Worm (Caenorhabditis elegans) whole organism, L1 larva: ENCODE results near the gene bicd-1.

Experiments
- C04F5.9 ChIP-seq: sonication (generic microtip); optimal IDR thresholded peaks from 2 replicates; lab custom pipeline; 2016; ENCODE audit warnings: missing genetic modification characterization, missing compliant biosample characterization
- C34B4.2 ChIP-seq: sonication (generic microtip); optimal IDR thresholded peaks from 2 replicates; lab custom pipeline; 2017; ENCODE audit warnings: mild to moderate bottlenecking, missing genetic modification characterization, missing compliant biosample characterization
- F16B12.6 ChIP-seq: fragments of 150-350 bp; optimal IDR thresholded peaks from 2 replicates; lab custom pipeline; 2014; ENCODE audit warnings: missing biosample characterization, missing genetic modification characterization
- alr-1 ChIP-seq: fragments of 200-800 bp; sonication (Bioruptor generic); optimal IDR thresholded peaks from 2 replicates; lab custom pipeline; 2018; ENCODE audit warnings: borderline replicate concordance, mild to moderate bottlenecking, missing genetic modification characterization, missing compliant biosample characterization
- blmp-1 ChIP-seq: fragments of 150-350 bp; optimal IDR thresholded peaks from 2 replicates; lab custom pipeline; 2014; ENCODE audit warnings: missing biosample characterization, missing genetic modification characterization
- ceh-8 ChIP-seq: fragments of 200-800 bp; sonication (Bioruptor generic); optimal IDR thresholded peaks from 2 replicates; lab custom pipeline; 2018; ENCODE audit warnings: mild to moderate bottlenecking, missing genetic modification characterization, moderate library complexity, missing compliant biosample characterization
- ceh-82 ChIP-seq, 3 experiments: fragments of 150-350 bp in 1 of 3; sonication (generic microtip) in 2 of 3; optimal IDR thresholded peaks; 2 replicates each; lab custom pipeline; 2014 to 2017; ENCODE audit warnings: missing biosample characterization in 3 of 3, missing genetic modification characterization in 3 of 3
- ceh-88 ChIP-seq: fragments of 200-800 bp; sonication (Bioruptor generic); IDR thresholded peaks from 2 replicates; pipeline ENCODE4 v1.3.6; 2022; ENCODE audit warnings: missing genetic modification characterization, missing compliant biosample characterization
- ceh-90 ChIP-seq: sonication (generic microtip); optimal IDR thresholded peaks from 2 replicates; lab custom pipeline; 2016; ENCODE audit warnings: missing genetic modification characterization, missing compliant biosample characterization
- efl-3 ChIP-seq: fragments of 200-800 bp; sonication (Bioruptor generic); optimal IDR thresholded peaks from 2 replicates; lab custom pipeline; 2018; ENCODE audit warnings: mild to moderate bottlenecking, missing genetic modification characterization, missing compliant biosample characterization
- elt-2 ChIP-seq: sonication (generic microtip); optimal IDR thresholded peaks from 2 replicates; lab custom pipeline; 2016; ENCODE audit warnings: missing genetic modification characterization, mild to moderate bottlenecking, inconsistent platforms, missing compliant biosample characterization, missing genetic modification reagents
- ets-5 ChIP-seq: fragments of 200-800 bp; sonication (Bioruptor generic); IDR thresholded peaks from 2 replicates; pipeline ENCODE4 v1.3.6; 2022; ENCODE audit warnings: missing genetic modification characterization, missing compliant biosample characterization
- fkh-10 ChIP-seq: sonication (generic microtip); optimal IDR thresholded peaks from 2 replicates; lab custom pipeline; 2017; ENCODE audit warnings: missing biosample characterization, missing genetic modification reagents, missing genetic modification characterization
- fkh-8 ChIP-seq: sonication (generic microtip); optimal IDR thresholded peaks from 2 replicates; lab custom pipeline; 2016; ENCODE audit warnings: mild to moderate bottlenecking, missing genetic modification characterization, missing compliant biosample characterization
- fos-1 ChIP-seq: fragments of 150-350 bp; optimal IDR thresholded peaks from 2 replicates; lab custom pipeline; 2014; ENCODE audit warnings: missing biosample characterization, missing genetic modification characterization
- grh-1 ChIP-seq: fragments of 200-800 bp; sonication (Bioruptor generic); IDR thresholded peaks from 2 replicates; pipeline ENCODE4 v1.3.6; 2022; ENCODE audit warnings: missing genetic modification reagents, missing genetic modification characterization, missing compliant biosample characterization
- hlh-17 ChIP-seq: fragments of 200-800 bp; sonication (Bioruptor generic); optimal IDR thresholded peaks from 2 replicates; lab custom pipeline; 2018; ENCODE audit warnings: missing genetic modification characterization, mild to moderate bottlenecking, missing compliant biosample characterization, moderate library complexity, borderline replicate concordance
- hlh-4 ChIP-seq: sonication (generic microtip); optimal IDR thresholded peaks from 2 replicates; lab custom pipeline; 2016; ENCODE audit warnings: mild to moderate bottlenecking, missing genetic modification characterization, missing compliant biosample characterization
- lin-14 ChIP-seq: fragments of 200-800 bp; sonication (Bioruptor generic); optimal IDR thresholded peaks from 2 replicates; lab custom pipeline; 2018; ENCODE audit warnings: mild to moderate bottlenecking, missing genetic modification characterization, moderate library complexity, missing compliant biosample characterization
- lin-15B ChIP-seq: fragments of 150-350 bp; sonication (generic microtip); optimal IDR thresholded peaks from 3 replicates; lab custom pipeline; 2014; ENCODE audit warnings: missing biosample characterization, missing genetic modification characterization
- lin-39 ChIP-seq: fragments of 150-350 bp; optimal IDR thresholded peaks from 2 replicates; lab custom pipeline; 2014; ENCODE audit warnings: missing biosample characterization, missing genetic modification reagents, missing genetic modification characterization
- mab-9 ChIP-seq: fragments of 200-800 bp; sonication (Bioruptor generic); IDR thresholded peaks from 2 replicates; pipeline ENCODE4 v1.3.6; 2022; ENCODE audit warnings: missing genetic modification reagents, missing genetic modification characterization, missing compliant biosample characterization
- nhr-11 ChIP-seq: fragments of 150-350 bp; optimal IDR thresholded peaks from 2 replicates; lab custom pipeline; 2014; ENCODE audit warnings: missing biosample characterization, missing genetic modification characterization
- nhr-47 ChIP-seq: sonication (generic microtip); optimal IDR thresholded peaks from 2 replicates; lab custom pipeline; 2016; ENCODE audit warnings: mild to moderate bottlenecking, missing genetic modification characterization, moderate library complexity, missing compliant biosample characterization
- nhr-71 ChIP-seq: sonication (generic microtip); optimal IDR thresholded peaks from 2 replicates; lab custom pipeline; 2016; ENCODE audit warnings: mild to moderate bottlenecking, missing genetic modification characterization, moderate library complexity, missing compliant biosample characterization
- nhr-76 ChIP-seq: sonication (generic microtip); optimal IDR thresholded peaks from 2 replicates; lab custom pipeline; 2017; ENCODE audit warnings: missing biosample characterization, missing genetic modification characterization
- nhr-84 ChIP-seq: sonication (generic microtip); optimal IDR thresholded peaks from 2 replicates; lab custom pipeline; 2017; ENCODE audit warnings: missing biosample characterization, missing genetic modification characterization
- nhr-85 ChIP-seq: sonication (generic microtip); peaks from one replicate; lab custom pipeline; 2016; ENCODE audit warnings: missing genetic modification characterization, inconsistent platforms, missing compliant biosample characterization
- pag-3 ChIP-seq: sonication (generic microtip); optimal IDR thresholded peaks from 2 replicates; lab custom pipeline; 2017; ENCODE audit warnings: missing genetic modification characterization, mild to moderate bottlenecking, missing compliant biosample characterization, antibody characterized with exemption, borderline replicate concordance; ENCODE audit not compliant: insufficient read depth
- pax-3 ChIP-seq: fragments of 200-800 bp; sonication (Bioruptor generic); optimal IDR thresholded peaks from 2 replicates; lab custom pipeline; 2018; ENCODE audit warnings: mild to moderate bottlenecking, missing genetic modification characterization, moderate library complexity, missing compliant biosample characterization
- pqm-1 ChIP-seq: sonication (generic microtip); optimal IDR thresholded peaks from 3 replicates; lab custom pipeline; 2017; ENCODE audit warnings: missing biosample characterization, missing genetic modification characterization
- skn-1 ChIP-seq: fragments of 150-350 bp; optimal IDR thresholded peaks from 2 replicates; lab custom pipeline; 2014; ENCODE audit warnings: missing biosample characterization, missing genetic modification characterization
- sptf-1 ChIP-seq: fragments of 150-350 bp; optimal IDR thresholded peaks from 2 replicates; lab custom pipeline; 2014; ENCODE audit warnings: missing biosample characterization, missing genetic modification characterization
- sup-37 ChIP-seq: fragments of 200-800 bp; sonication (Bioruptor generic); optimal IDR thresholded peaks from 2 replicates; lab custom pipeline; 2018; ENCODE audit warnings: mild to moderate bottlenecking, missing genetic modification characterization, missing compliant biosample characterization
- unc-130 ChIP-seq: fragments of 150-350 bp; optimal IDR thresholded peaks from 2 replicates; lab custom pipeline; 2017; ENCODE audit warnings: missing biosample characterization, missing genetic modification characterization, inconsistent platforms
- unc-30 ChIP-seq: sonication (generic microtip); optimal IDR thresholded peaks from 2 replicates; lab custom pipeline; 2017; ENCODE audit warnings: missing biosample characterization, missing genetic modification characterization
- unc-62 ChIP-seq: fragments of 150-350 bp; optimal IDR thresholded peaks from 2 replicates; lab custom pipeline; 2014; ENCODE audit warnings: missing biosample characterization, missing genetic modification reagents, missing genetic modification characterization
- vab-15 ChIP-seq: sonication (generic microtip); optimal IDR thresholded peaks from 2 replicates; lab custom pipeline; 2017; ENCODE audit warnings: missing genotype, mild to moderate bottlenecking, missing genetic modification characterization, missing compliant biosample characterization
- xbp-1 ChIP-seq: sonication (generic microtip); optimal IDR thresholded peaks from 2 replicates; lab custom pipeline; 2016; ENCODE audit warnings: missing genetic modification characterization, missing compliant biosample characterization
- zag-1 ChIP-seq: fragments of 150-350 bp; optimal IDR thresholded peaks from 2 replicates; lab custom pipeline; 2014; ENCODE audit warnings: missing biosample characterization, missing genetic modification characterization
- zip-4 ChIP-seq: fragments of 200-800 bp; sonication (Bioruptor generic); optimal IDR thresholded peaks from 2 replicates; lab custom pipeline; 2018; ENCODE audit warnings: mild to moderate bottlenecking, missing genetic modification characterization, moderate library complexity, missing compliant biosample characterization
- ztf-11 ChIP-seq, 2 experiments: sonication (generic microtip); optimal IDR thresholded peaks; 2 replicates each; lab custom pipeline; 2016 to 2017; ENCODE audit warnings: missing genetic modification characterization in 2 of 2, missing biosample characterization in 1 of 2, missing compliant biosample characterization in 1 of 2
- ztf-4 ChIP-seq: fragments of 150-350 bp; optimal IDR thresholded peaks from 2 replicates; lab custom pipeline; 2014; ENCODE audit warnings: missing biosample characterization, missing genetic modification characterization

Gene bicd-1

DNA sequence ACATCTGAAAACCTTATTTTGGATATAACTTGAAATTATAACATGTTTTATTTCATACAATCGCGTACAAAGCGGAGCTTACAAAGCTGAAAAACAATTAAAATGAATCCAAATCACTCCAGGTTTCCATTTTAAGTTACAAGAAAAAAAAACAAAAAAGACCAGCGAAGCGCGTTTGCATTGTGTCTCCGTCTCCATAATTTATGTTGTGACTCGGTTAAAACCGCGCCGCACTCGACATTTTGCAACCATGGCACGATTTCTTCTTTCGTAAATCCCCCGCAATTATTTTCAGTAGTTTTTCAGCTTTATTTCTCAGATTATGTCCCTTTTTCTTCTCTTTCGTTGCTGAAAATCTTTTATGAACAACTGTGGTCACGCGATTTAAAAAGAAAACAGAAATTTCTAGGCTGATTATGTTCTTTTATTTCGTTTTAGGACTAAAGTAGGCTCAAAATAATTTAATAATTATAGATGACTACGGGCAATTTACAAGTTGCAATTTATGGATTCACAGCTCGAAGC, 13.3 kb upstream of the bicd-1 start, which contains the start of the genes F38A5.2 and dnj-11 (continued):
- TF ChIP-seq nhr-85 (tag; lab: Kevin White, UChicago) (peak; percentile 92), fkh-8 (tag; lab: Kevin White, UChicago) (peak; percentile 81), lin-14 (peak; percentile 89), F16B12.6 (tag; lab: Kevin White, UChicago) (peak; percentile 60), vab-15 (tag; lab: Kevin White, UChicago) (peak; percentile 55), lin-15B (tag; lab: Kevin White, UChicago) (peak; percentile 91), zag-1 (tag; lab: Kevin White, UChicago) (no peak), sptf-1 (no peak), pqm-1 (tag; lab: Kevin White, UChicago) (no peak), pag-3 (tag; lab: Kevin White, UChicago) (peak; percentile 26), ztf-4 (tag; lab: Kevin White, UChicago) (peak; percentile 29), lin-39 (tag; lab: Kevin White, UChicago) (peak; percentile 59), nhr-76 (tag; lab: Kevin White, UChicago) (no peak), alr-1 (tag; lab: Kevin White, UChicago) (no peak), hlh-4 (tag; lab: Kevin White, UChicago) (no peak), mab-9 (GFP tag; lab: Robert Waterston, UW) (no peak), sup-37 (GFP tag; lab: Kevin White, UChicago) (peak; percentile 7), skn-1 (tag; lab: Kevin White, UChicago) (peak; percentile 90), C34B4.2 (tag; lab: Kevin White, UChicago) (no peak), nhr-11 (tag; lab: Kevin White, UChicago) (no peak), ceh-88 (GFP tag; lab: Robert Waterston, UW) (peak; percentile 52; the same call in 1 of the 2 replicates), ceh-82 (tag; optimal IDR thresholded peaks at IDR 0.05; lab: Kevin White, UChicago) (peak; percentile 70 to 93 (median 80)), ets-5 (no peak), grh-1 (GFP tag; lab: Robert Waterston, UW) (peak; percentile 74), unc-62 (GFP tag; lab: Kevin White, UChicago) (no peak), xbp-1 (tag; lab: Kevin White, UChicago) (peak; percentile 86), efl-3 (GFP tag; lab: Kevin White, UChicago) (no peak), unc-30 (tag; lab: Kevin White, UChicago) (no peak), pax-3 (tag; lab: Kevin White, UChicago) (peak; percentile 48), nhr-84 (peak; percentile 19), ztf-11 (tag; optimal IDR thresholded peaks at IDR 0.05; lab: Kevin White, UChicago) (peak in 1 of 2 experiments; percentile 48), blmp-1 (tag; lab: Kevin White, UChicago) (peak; percentile 72)

DNA sequence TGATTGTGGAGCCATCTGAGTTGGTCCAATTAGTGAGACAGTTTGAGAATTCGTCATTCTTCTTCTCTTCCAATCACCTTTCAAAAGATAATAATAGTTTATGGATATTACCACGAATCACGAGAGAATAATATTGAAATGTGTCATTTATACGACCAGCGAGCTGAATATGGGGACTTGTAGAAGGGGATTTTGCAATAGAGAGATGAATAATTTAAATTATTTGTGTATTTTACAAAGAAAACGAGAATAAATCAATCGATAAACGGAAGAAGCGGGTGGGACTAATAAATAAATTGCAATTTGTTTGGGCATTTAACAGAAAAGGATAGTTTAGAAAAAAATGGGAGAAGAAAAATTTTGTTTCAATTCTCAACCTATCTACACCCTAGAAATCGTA, 10.5 kb upstream of the bicd-1 start, which contains the start of gene odr-8:
TSS of gene odr-8 (minus strand) at position 101 of the 400 bp plus-strand sequence.
- TF ChIP-seq nhr-47 (tag; lab: Kevin White, UChicago): no peak
- TF ChIP-seq, all 84 proteins: peak for 0

DNA sequence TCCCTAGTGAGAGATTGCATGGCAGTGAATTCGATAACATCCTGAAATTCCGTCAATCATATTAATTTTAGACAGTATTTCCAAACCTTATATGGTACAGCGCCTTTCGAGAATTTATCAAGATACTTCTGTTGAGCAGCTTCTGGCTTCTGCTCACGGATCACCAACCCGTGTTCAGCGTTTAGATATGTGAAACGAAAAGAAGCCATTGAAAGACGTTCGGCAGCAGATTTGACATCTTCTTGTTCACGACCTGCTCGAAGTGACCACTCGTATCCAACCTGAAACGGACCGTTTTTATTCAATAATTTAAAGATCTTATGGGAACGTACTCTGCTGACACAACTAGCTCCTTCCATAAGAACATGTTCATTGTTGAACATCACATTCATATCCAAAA, 9.5 kb upstream of the bicd-1 start:
- TF ChIP-seq nhr-85 (tag; lab: Kevin White, UChicago) (no peak), ets-5 (no peak), ceh-8 (no peak), pqm-1 (tag; lab: Kevin White, UChicago) (no peak), fos-1 (tag; lab: Kevin White, UChicago) (no peak), fkh-10 (GFP tag; lab: Kevin White, UChicago) (no peak), elt-2 (tag; lab: Kevin White, UChicago) (no peak), unc-130 (no peak), mab-9 (GFP tag; lab: Robert Waterston, UW) (no peak), ceh-90 (tag; lab: Kevin White, UChicago) (no peak), nhr-71 (tag; lab: Kevin White, UChicago) (no peak), C04F5.9 (tag; lab: Kevin White, UChicago) (no peak), hlh-17 (GFP tag; lab: Kevin White, UChicago) (no peak), nhr-11 (tag; lab: Kevin White, UChicago) (no peak), fkh-8 (tag; lab: Kevin White, UChicago) (no peak), zip-4 (GFP tag; lab: Kevin White, UChicago) (no peak)
